Worm (Caenorhabditis elegans) whole organism, early embryonic: ENCODE data around the gene chst-1.
A peak's percentile ranks its signal among the peaks of the same experiment; 100 is the strongest.

Experiments used
- B0310.2 ChIP-seq: sonication (generic microtip); optimal IDR thresholded peaks from 2 replicates; lab custom pipeline; 2016; ENCODE audit warnings: mild to moderate bottlenecking, missing genetic modification characterization, missing compliant biosample characterization
- F13C5.2 ChIP-seq: sonication (generic microtip); optimal IDR thresholded peaks from 2 replicates; lab custom pipeline; 2017; ENCODE audit warnings: mild to moderate bottlenecking, missing genetic modification characterization, inconsistent platforms, missing compliant biosample characterization
- aly-1 ChIP-seq: sonication (generic microtip); optimal IDR thresholded peaks from 2 replicates; lab custom pipeline; 2016; ENCODE audit warnings: missing genetic modification characterization, missing compliant biosample characterization
- ama-1 ChIP-seq: fragments of 150-350 bp; optimal IDR thresholded peaks from 2 replicates; lab custom pipeline; 2014
- ceh-13 ChIP-seq: fragments of 200-800 bp; sonication (Bioruptor generic); optimal IDR thresholded peaks from 2 replicates; lab custom pipeline; 2018; ENCODE audit warnings: mild to moderate bottlenecking, missing genetic modification characterization, missing compliant biosample characterization
- ceh-36 ChIP-seq: sonication (generic microtip); optimal IDR thresholded peaks from 2 replicates; lab custom pipeline; 2016; ENCODE audit warnings: missing genetic modification characterization, inconsistent platforms, missing compliant biosample characterization
- ets-7 ChIP-seq: sonication (generic microtip); optimal IDR thresholded peaks from 2 replicates; lab custom pipeline; 2016; ENCODE audit warnings: missing genotype, missing genetic modification characterization, missing compliant biosample characterization
- flt-1 ChIP-seq: fragments of 200-800 bp; sonication (Bioruptor generic); IDR thresholded peaks from 2 replicates; pipeline ENCODE4 v1.3.6; 2022; ENCODE audit warnings: missing genetic modification characterization, missing compliant biosample characterization
- hmbx-1 ChIP-seq: sonication (generic microtip); optimal IDR thresholded peaks from 2 replicates; lab custom pipeline; 2016; ENCODE audit warnings: mild to moderate bottlenecking, missing genetic modification characterization, missing compliant biosample characterization
- hmg-4 ChIP-seq: fragments of 200-800 bp; sonication (Bioruptor generic); optimal IDR thresholded peaks from 2 replicates; lab custom pipeline; 2018; ENCODE audit warnings: mild to moderate bottlenecking, missing genetic modification characterization, missing compliant biosample characterization
- hnd-1 ChIP-seq: sonication (generic microtip); optimal IDR thresholded peaks from 2 replicates; lab custom pipeline; 2016; ENCODE audit warnings: missing genetic modification characterization, missing compliant biosample characterization
- pes-1 ChIP-seq: fragments of 200-800 bp; sonication (Bioruptor generic); IDR thresholded peaks from 2 replicates; pipeline ENCODE4 v1.3.6; 2022; ENCODE audit warnings: missing genetic modification reagents, missing genetic modification characterization, missing compliant biosample characterization
- scrt-1 ChIP-seq: fragments of 200-800 bp; sonication (Bioruptor generic); IDR thresholded peaks from 2 replicates; pipeline ENCODE4 v1.3.6; 2022; ENCODE audit warnings: missing genetic modification characterization, missing compliant biosample characterization
- sea-1 ChIP-seq: fragments of 200-800 bp; sonication (Bioruptor generic); conservative IDR thresholded peaks from 2 replicates; pipeline ENCODE4 v1.3.6; 2022; ENCODE audit warnings: missing genetic modification characterization, missing compliant biosample characterization
- tbx-11 ChIP-seq: fragments of 200-800 bp; sonication (Bioruptor generic); IDR thresholded peaks from 2 replicates; pipeline ENCODE4 v1.3.6; 2022; ENCODE audit warnings: missing genetic modification characterization, missing compliant biosample characterization
- tbx-37 ChIP-seq: fragments of 200-800 bp; sonication (Bioruptor generic); conservative IDR thresholded peaks from 2 replicates; pipeline ENCODE4 v1.3.6; 2022; ENCODE audit warnings: missing genetic modification reagents, missing genetic modification characterization, missing compliant biosample characterization
- tra-4 ChIP-seq: sonication (generic microtip); optimal IDR thresholded peaks from 2 replicates; lab custom pipeline; 2017; ENCODE audit warnings: missing genetic modification characterization, missing compliant biosample characterization

The chst-1 gene

ce11 chrII:8091528-8091927 lies 15.2 kb downstream of the chst-1 start:
- no peak for TF ChIP-seq ceh-36 (tag; lab: Kevin White, UChicago)
- no peak for TF ChIP-seq ceh-13 (GFP tag; lab: Kevin White, UChicago)
- TF ChIP-seq hnd-1 (tag; lab: Kevin White, UChicago) = no peak
- TF ChIP-seq B0310.2 (tag; lab: Kevin White, UChicago) = no peak
- no peak for TF ChIP-seq tbx-37 (GFP tag; lab: Robert Waterston, UW)
- TF ChIP-seq ets-7 (tag; lab: Kevin White, UChicago) = no peak
- peak; percentile 66 for TF ChIP-seq ama-1 (lab: Kevin White, UChicago)
- TF ChIP-seq tbx-11 = no peak
- no peak for TF ChIP-seq flt-1 (GFP tag; lab: Robert Waterston, UW)
- TF ChIP-seq aly-1 (tag; lab: Kevin White, UChicago) = no peak
- peak; percentile 20 for TF ChIP-seq hmg-4 (GFP tag; lab: Kevin White, UChicago)

ce11 chrII:8086803-8087202 lies 20.0 kb downstream of the chst-1 start, which contains the start of gene K02C4.3:
Gene K02C4.3, minus strand, starts transcription at chrII:8086853.
- TF ChIP-seq ceh-36 (tag; lab: Kevin White, UChicago) (no peak), sea-1 (GFP tag; lab: Robert Waterston, UW) (no peak), pes-1 (GFP tag; lab: Robert Waterston, UW) (no peak), ama-1 (lab: Kevin White, UChicago) (no peak), tbx-37 (GFP tag; lab: Robert Waterston, UW) (no peak), hnd-1 (tag; lab: Kevin White, UChicago) (no peak), flt-1 (GFP tag; lab: Robert Waterston, UW) (no peak), tra-4 (tag; lab: Kevin White, UChicago) (no peak), ets-7 (tag; lab: Kevin White, UChicago) (no peak), F13C5.2 (tag; lab: Kevin White, UChicago) (no peak), ceh-13 (GFP tag; lab: Kevin White, UChicago) (no peak), hmg-4 (GFP tag; lab: Kevin White, UChicago) (no peak), aly-1 (tag; lab: Kevin White, UChicago) (no peak), scrt-1 (no peak), B0310.2 (tag; lab: Kevin White, UChicago) (no peak), hmbx-1 (tag; lab: Kevin White, UChicago) (no peak), tbx-11 (no peak)

ce11 chrII:8078041-8078440 lies 28.7 kb downstream of the chst-1 start, which contains the start of gene K02C4.5:
Gene K02C4.5, plus strand, starts transcription at chrII:8078435.
- TF ChIP-seq B0310.2 (tag; lab: Kevin White, UChicago) (no peak), ceh-36 (tag; lab: Kevin White, UChicago) (no peak), hnd-1 (tag; lab: Kevin White, UChicago) (no peak), sea-1 (GFP tag; lab: Robert Waterston, UW) (no peak), hmg-4 (GFP tag; lab: Kevin White, UChicago) (no peak), flt-1 (GFP tag; lab: Robert Waterston, UW) (no peak), tra-4 (tag; lab: Kevin White, UChicago) (no peak), scrt-1 (no peak), ets-7 (tag; lab: Kevin White, UChicago) (no peak), hmbx-1 (tag; lab: Kevin White, UChicago) (no peak), tbx-37 (GFP tag; lab: Robert Waterston, UW) (no peak), tbx-11 (no peak), aly-1 (tag; lab: Kevin White, UChicago) (no peak), ceh-13 (GFP tag; lab: Kevin White, UChicago) (no peak), ama-1 (lab: Kevin White, UChicago) (no peak), pes-1 (GFP tag; lab: Robert Waterston, UW) (no peak)

DNA sequence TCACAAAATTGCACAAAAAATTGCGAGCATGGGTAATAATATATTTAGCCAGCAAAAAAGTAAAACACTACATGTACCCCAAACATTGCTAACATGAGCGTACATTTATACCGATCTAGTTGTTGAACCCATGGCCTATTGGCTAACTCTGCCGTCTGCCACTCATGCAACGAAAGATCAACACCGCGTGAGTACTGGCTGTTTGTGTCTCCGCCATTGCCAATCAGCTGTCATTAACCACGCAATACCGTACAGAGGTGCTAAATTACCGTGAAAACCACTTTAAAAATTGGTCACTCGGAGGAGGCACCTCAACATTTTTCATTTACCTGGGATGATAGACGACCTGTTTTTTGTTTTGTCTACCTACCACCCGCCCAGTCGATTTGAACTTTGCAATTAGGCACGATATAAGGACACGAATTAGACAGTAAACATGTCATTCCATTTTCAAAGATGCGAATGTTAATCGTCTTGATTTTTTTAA lies 31.4 kb downstream of the chst-1 start, which contains the start of gene K02C4.2:
K02C4.2 (plus strand) TSS at position 437 of the 487 bp plus-strand sequence.
- TF ChIP-seq F13C5.2 (tag; lab: Kevin White, UChicago) = peak; percentile 22
- peak; percentile 59 for TF ChIP-seq ceh-13 (GFP tag; lab: Kevin White, UChicago)
- peak; percentile 80 for TF ChIP-seq scrt-1
- TF ChIP-seq aly-1 (tag; lab: Kevin White, UChicago) = peak; percentile 81
- no peak for TF ChIP-seq ets-7 (tag; lab: Kevin White, UChicago)
- TF ChIP-seq hmbx-1 (tag; lab: Kevin White, UChicago) = peak; percentile 22
- peak; percentile 81 for TF ChIP-seq sea-1 (GFP tag; lab: Robert Waterston, UW)
- TF ChIP-seq B0310.2 (tag; lab: Kevin White, UChicago) = peak; percentile 26
- TF ChIP-seq tbx-37 (GFP tag; lab: Robert Waterston, UW) = peak; percentile 69
- peak; percentile 75 for TF ChIP-seq tbx-11
- peak; percentile 51 for TF ChIP-seq hnd-1 (tag; lab: Kevin White, UChicago)
- peak; percentile 42 for TF ChIP-seq tra-4 (tag; lab: Kevin White, UChicago)
- TF ChIP-seq ama-1 (lab: Kevin White, UChicago) = no peak
- no peak; the same call in 1 of the 2 replicates for TF ChIP-seq pes-1 (GFP tag; lab: Robert Waterston, UW)
- peak; percentile 89 for TF ChIP-seq hmg-4 (GFP tag; lab: Kevin White, UChicago)
- peak; percentile 44 for TF ChIP-seq ceh-36 (tag; lab: Kevin White, UChicago)
- peak; percentile 79 for TF ChIP-seq flt-1 (GFP tag; lab: Robert Waterston, UW)

DNA sequence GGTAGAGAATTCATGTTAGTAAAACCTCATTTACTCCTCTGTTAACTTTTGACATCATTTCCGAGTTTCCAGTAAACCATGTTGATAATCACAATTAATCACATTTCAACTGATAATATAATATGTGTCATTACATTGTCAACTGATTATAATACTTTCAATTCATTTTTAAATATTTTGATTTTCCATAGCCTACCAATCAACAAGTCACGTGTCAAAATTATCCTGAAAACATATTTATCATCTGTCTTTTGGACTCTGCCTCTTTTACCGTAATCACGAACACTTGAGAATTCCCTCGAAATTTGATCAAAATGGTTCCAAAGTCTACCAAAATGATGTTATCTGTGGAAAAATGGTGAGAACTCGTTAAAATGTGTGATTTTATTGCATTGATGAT lies 32.7 kb downstream of the chst-1 start:
- no peak for TF ChIP-seq tbx-11
- TF ChIP-seq flt-1 (GFP tag; lab: Robert Waterston, UW) = no peak
- no peak for TF ChIP-seq hmbx-1 (tag; lab: Kevin White, UChicago)

- TF ChIP-seq tra-4 (tag; lab: Kevin White, UChicago) (no peak), ets-7 (tag; lab: Kevin White, UChicago) (no peak), tbx-37 (GFP tag; lab: Robert Waterston, UW) (no peak), scrt-1 (no peak), ceh-13 (GFP tag; lab: Kevin White, UChicago) (no peak), pes-1 (GFP tag; lab: Robert Waterston, UW) (no peak), ceh-36 (tag; lab: Kevin White, UChicago) (no peak), hmg-4 (GFP tag; lab: Kevin White, UChicago) (no peak)
Observed at ce11 chrII:8073222-8073621, 33.5 kb downstream of the chst-1 start, which contains the start of gene gpcp-2. Gene gpcp-2, minus strand, starts transcription at chrII:8073374.
